Worm (Caenorhabditis elegans) whole organism, young adult: ENCODE measurements around the gene ZC196.9.

ENCODE experiments used
- F57A8.1 ChIP-seq: fragments of 200-800 bp; sonication (Bioruptor generic); optimal IDR thresholded peaks from 2 replicates; lab custom pipeline; 2018; ENCODE audit warnings: mild to moderate bottlenecking, missing genetic modification characterization, moderate library complexity, missing compliant biosample characterization
- ama-1 ChIP-seq, 3 experiments: fragments of 150-350 bp in 1 of 3; sonication (generic microtip) in 2 of 3; optimal IDR thresholded peaks; 2 replicates each; lab custom pipeline; 2014 to 2018; ENCODE audit warnings: missing biosample characterization in 2 of 3, missing genetic modification characterization in 2 of 3, missing genetic modification reagents in 2 of 3
- ceh-100 ChIP-seq: fragments of 200-800 bp; sonication (Bioruptor generic); IDR thresholded peaks from 2 replicates; pipeline ENCODE4 v1.3.6; 2022; ENCODE audit warnings: missing genetic modification reagents, missing genetic modification characterization, missing compliant biosample characterization
- ekl-4 ChIP-seq: fragments of 200-800 bp; sonication (Bioruptor generic); IDR thresholded peaks from 2 replicates; pipeline ENCODE4 v1.3.6; 2022; ENCODE audit warnings: missing genetic modification reagents, missing genetic modification characterization, missing compliant biosample characterization
- let-607 ChIP-seq, 2 experiments: fragments of 200-800 bp in 1 of 2; sonication (Bioruptor generic) in 1 of 2; sonication (generic microtip) in 1 of 2; optimal IDR thresholded peaks; 2 replicates each; lab custom pipeline; 2016 to 2018; ENCODE audit warnings: mild to moderate bottlenecking in 2 of 2, missing compliant biosample characterization in 2 of 2, missing genetic modification characterization in 2 of 2, moderate library complexity in 2 of 2, missing genotype in 1 of 2
- xnd-1 ChIP-seq: sonication (generic microtip); optimal IDR thresholded peaks from 2 replicates; lab custom pipeline; 2016; ENCODE audit warnings: missing genotype, missing genetic modification reagents, missing genetic modification characterization, missing compliant biosample characterization
- ztf-22 ChIP-seq: fragments of 200-800 bp; sonication (Bioruptor generic); optimal IDR thresholded peaks from 2 replicates; lab custom pipeline; 2018; ENCODE audit warnings: mild to moderate bottlenecking, missing genetic modification characterization, moderate library complexity, missing compliant biosample characterization
- ztf-26 ChIP-seq: sonication (generic microtip); optimal IDR thresholded peaks from 2 replicates; lab custom pipeline; 2017; ENCODE audit warnings: missing genetic modification characterization, missing compliant biosample characterization

ce11 chrV:8765938-8766337 lies 39.0 kb upstream of the ZC196.9 start, which contains the start of gene B0507.9:
- no peak for TF ChIP-seq ama-1 (optimal IDR thresholded peaks at IDR 0.05; lab: Kevin White, UChicago)
- no peak for TF ChIP-seq ama-1 (GFP tag; optimal IDR thresholded peaks at IDR 0.05; lab: Kevin White, UChicago)
- no peak for TF ChIP-seq let-607 (tag; optimal IDR thresholded peaks at IDR 0.05; lab: Kevin White, UChicago)
- TF ChIP-seq ceh-100 (GFP tag; lab: Robert Waterston, UW), result no peak
- no peak for TF ChIP-seq F57A8.1 (GFP tag; lab: Kevin White, UChicago)
- no peak for TF ChIP-seq ztf-26 (tag; lab: Kevin White, UChicago)
- no peak for TF ChIP-seq xnd-1
- TF ChIP-seq ekl-4 (GFP tag; lab: Robert Waterston, UW), result no peak
- no peak for TF ChIP-seq ztf-22 (GFP tag; lab: Kevin White, UChicago)
